Worm (Caenorhabditis elegans): ENCODE results near the gene thoc-7.
"Not testable (repeated sequence)": the region's sequence is repeated elsewhere in the genome, so short reads cannot be mapped to it uniquely, and the experiment has no call there.

- TF ChIP-seq F13C5.2 (tag; optimal IDR thresholded peaks at IDR 0.05); ceh-36 (tag; optimal IDR thresholded peaks at IDR 0.05); tra-4 (tag; optimal IDR thresholded peaks at IDR 0.05); flt-1 (GFP tag; IDR thresholded peaks at IDR 0.05); hnd-1 (tag; optimal IDR thresholded peaks at IDR 0.05); ama-1 (optimal IDR thresholded peaks at IDR 0.05): not testable (repeated sequence)
- TF ChIP-seq sea-1 (GFP tag; conservative IDR thresholded peaks at IDR 0.05): peak; percentile 78; the same call in 1 of the 2 replicates
These were observed 39.8 kb downstream of the thoc-7 start for ce11 chrIV:13922289-13922688.
